Fruit fly (Drosophila melanogaster) whole organism, adult: ENCODE measurements around the gene CG15196.
A peak's percentile ranks its signal among the peaks of the same experiment; 100 is the strongest.

Source experiments
- CG11617 ChIP-seq: fragments of 200-800 bp; sonication (Bioruptor generic); optimal IDR thresholded peaks from 2 replicates; lab custom pipeline; 2017; ENCODE audit warnings: mild to moderate bottlenecking, missing biosample characterization, missing genetic modification reagents, missing genetic modification characterization
- CG12768 ChIP-seq: fragments of 200-800 bp; sonication (Bioruptor generic); optimal IDR thresholded peaks from 2 replicates; lab custom pipeline; 2017; ENCODE audit warnings: missing biosample characterization, missing genetic modification characterization, mild to moderate bottlenecking, moderate library complexity, missing genetic modification reagents
- CG14711 ChIP-seq: fragments of 200-800 bp; sonication (Bioruptor generic); optimal IDR thresholded peaks from 2 replicates; lab custom pipeline; 2018; ENCODE audit warnings: missing biosample characterization, mild to moderate bottlenecking, missing genetic modification characterization, moderate library complexity
- CG1620 ChIP-seq: fragments of 200-800 bp; sonication (Bioruptor generic); optimal IDR thresholded peaks from 2 replicates; lab custom pipeline; 2016; ENCODE audit warnings: missing biosample characterization, missing genetic modification characterization
- CG33017 ChIP-seq: fragments of 200-800 bp; sonication (Bioruptor generic); optimal IDR thresholded peaks from 2 replicates; lab custom pipeline; 2018; ENCODE audit warnings: missing biosample characterization, mild to moderate bottlenecking, missing genetic modification characterization, moderate library complexity
- CG5204 ChIP-seq: fragments of 200-800 bp; sonication (Bioruptor generic); optimal IDR thresholded peaks from 2 replicates; lab custom pipeline; 2016; ENCODE audit warnings: missing biosample characterization, missing genetic modification characterization
- CG7045 ChIP-seq: fragments of 200-800 bp; sonication (Bioruptor generic); optimal IDR thresholded peaks from 2 replicates; lab custom pipeline; 2017; ENCODE audit warnings: missing biosample characterization, mild to moderate bottlenecking, missing genetic modification characterization
- CG7101 ChIP-seq: fragments of 200-800 bp; sonication (Bioruptor generic); optimal IDR thresholded peaks from 2 replicates; lab custom pipeline; 2018; ENCODE audit warnings: missing biosample characterization, mild to moderate bottlenecking, missing genetic modification characterization, moderate library complexity
- Clk ChIP-seq: fragments of 200-800 bp; sonication (Bioruptor generic); optimal IDR thresholded peaks from 2 replicates; lab custom pipeline; 2017; ENCODE audit warnings: missing biosample characterization, missing genetic modification characterization
- Crg-1 ChIP-seq: fragments of 200-800 bp; sonication (Bioruptor generic); optimal IDR thresholded peaks from 2 replicates; lab custom pipeline; 2016; ENCODE audit warnings: missing biosample characterization, missing genetic modification characterization
- Hr96 ChIP-seq: fragments of 200-800 bp; sonication (Bioruptor generic); optimal IDR thresholded peaks from 2 replicates; lab custom pipeline; 2016; ENCODE audit warnings: missing biosample characterization, missing genetic modification characterization
- Mnt ChIP-seq: fragments of 200-800 bp; sonication (Bioruptor generic); optimal IDR thresholded peaks from 2 replicates; lab custom pipeline; 2016; ENCODE audit warnings: missing biosample characterization, mild to moderate bottlenecking, missing genetic modification characterization
- bab1 ChIP-seq: fragments of 200-800 bp; sonication (Bioruptor generic); optimal IDR thresholded peaks from 3 replicates; lab custom pipeline; 2019; ENCODE audit warnings: missing biosample characterization, mild to moderate bottlenecking, missing genetic modification characterization, moderate library complexity
- cic ChIP-seq: fragments of 200-800 bp; sonication (Bioruptor generic); optimal IDR thresholded peaks from 2 replicates; lab custom pipeline; 2017; ENCODE audit warnings: missing biosample characterization, mild to moderate bottlenecking, missing genetic modification characterization, moderate library complexity
- cnc ChIP-seq, 2 experiments: fragments of >200 bp; optimal IDR thresholded peaks; 2 replicates each; lab custom pipeline; 2017
- kay ChIP-seq: fragments of 200-800 bp; sonication (Bioruptor generic); peaks from one replicate; lab custom pipeline; 2016; ENCODE audit warnings: missing biosample characterization, missing genetic modification characterization, borderline replicate concordance
- ovo ChIP-seq: fragments of 200-800 bp; sonication (Bioruptor generic); optimal IDR thresholded peaks from 2 replicates; lab custom pipeline; 2016; ENCODE audit warnings: missing biosample characterization, missing genetic modification characterization
- pad ChIP-seq: fragments of 200-800 bp; sonication (Bioruptor generic); optimal IDR thresholded peaks from 3 replicates; lab custom pipeline; 2017; ENCODE audit warnings: missing biosample characterization, missing genetic modification characterization, mild to moderate bottlenecking, moderate library complexity, missing genetic modification reagents
- tj ChIP-seq: fragments of 200-800 bp; sonication (Bioruptor generic); optimal IDR thresholded peaks from 3 replicates; lab custom pipeline; 2017; ENCODE audit warnings: missing biosample characterization, mild to moderate bottlenecking, missing genetic modification characterization, moderate library complexity
- toe ChIP-seq: fragments of 200-800 bp; sonication (Bioruptor generic); optimal IDR thresholded peaks from 2 replicates; lab custom pipeline; 2016; ENCODE audit warnings: missing biosample characterization, missing genetic modification characterization

CG15196 gene

DNA sequence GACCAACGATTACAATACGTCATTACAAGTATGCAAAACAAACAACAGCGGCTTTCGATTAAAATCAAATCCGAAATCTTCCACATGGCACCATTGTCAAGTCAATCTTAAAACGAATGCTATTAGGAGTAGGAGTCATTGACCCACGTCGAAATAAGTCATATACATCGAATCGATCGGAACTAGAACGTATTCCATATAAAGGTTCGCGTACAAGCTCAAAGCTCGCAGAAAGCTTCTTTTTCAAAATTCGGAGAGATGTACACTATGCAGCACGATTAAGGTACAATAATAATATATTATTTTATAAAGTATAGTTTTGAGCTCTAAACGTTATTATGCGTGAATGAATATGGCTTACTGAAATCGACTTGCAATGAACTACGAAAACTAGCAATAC is 24.2 kb downstream of the CG15196 start:
- TF ChIP-seq bab1 (GFP tag; lab: Kevin White, UChicago) (peak; percentile 46), kay (GFP tag; lab: Kevin White, UChicago) (peak; percentile 21), pad (GFP tag; lab: Kevin White, UChicago) (no peak)

DNA sequence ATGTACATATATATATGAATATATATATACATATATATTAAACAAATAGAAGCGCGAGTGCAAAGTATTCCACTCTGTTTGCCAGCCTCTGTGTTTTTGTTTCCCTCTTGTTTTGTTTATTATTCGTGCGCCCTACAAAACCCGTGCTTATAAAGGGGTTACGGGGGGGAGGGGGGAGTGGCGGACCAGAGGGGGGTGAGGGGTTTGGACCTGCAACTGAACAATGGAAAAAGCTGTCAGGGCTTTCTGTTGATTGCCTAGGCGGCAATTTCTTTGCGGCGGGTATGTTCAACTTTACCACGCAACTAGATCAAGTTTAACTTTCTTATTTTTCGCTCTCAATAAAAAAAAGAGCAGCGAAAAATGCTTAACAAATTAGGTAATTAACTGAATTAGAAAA is 29.5 kb downstream of the CG15196 start:
- peak; percentile 4 for TF ChIP-seq cic
- no peak for TF ChIP-seq cnc (optimal IDR thresholded peaks at IDR 0.05; lab: Kevin White, UChicago)
- TF ChIP-seq tj (GFP tag; lab: Kevin White, UChicago) = peak; percentile 83
- TF ChIP-seq pad (GFP tag; lab: Kevin White, UChicago) = peak; percentile 6
- TF ChIP-seq CG7101 = peak; percentile 0

DNA sequence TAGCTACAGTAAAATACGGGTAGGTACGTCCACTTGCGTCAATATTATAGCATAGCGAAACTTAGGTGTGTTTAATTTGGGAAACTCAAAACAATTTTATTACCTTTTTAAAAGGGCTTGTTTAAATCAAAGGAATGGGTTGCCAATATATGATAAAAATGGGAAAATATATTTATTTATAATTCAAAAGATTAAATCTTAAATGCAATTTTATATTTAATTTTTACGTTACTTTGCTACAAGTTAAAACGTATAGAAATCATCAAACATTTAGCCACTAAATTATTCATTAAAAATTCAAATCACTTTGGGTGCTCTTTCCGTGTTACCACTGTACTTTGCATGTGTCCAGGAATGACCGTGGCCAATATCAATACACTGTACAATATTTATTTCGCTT is 31.2 kb downstream of the CG15196 start:
- TF ChIP-seq CG7045 (no peak), ovo (no peak), Clk (GFP tag; lab: Kevin White, UChicago) (no peak), cic (no peak), kay (GFP tag; lab: Kevin White, UChicago) (no peak), tj (GFP tag; lab: Kevin White, UChicago) (no peak), CG5204 (GFP tag; lab: Kevin White, UChicago) (no peak), bab1 (GFP tag; lab: Kevin White, UChicago) (peak; percentile 55), CG33017 (no peak), pad (GFP tag; lab: Kevin White, UChicago) (peak; percentile 7), CG7101 (peak; percentile 63), CG1620 (GFP tag; lab: Kevin White, UChicago) (no peak), cnc (optimal IDR thresholded peaks at IDR 0.05; lab: Kevin White, UChicago) (no peak), Crg-1 (peak; percentile 26), CG11617 (GFP tag; lab: Kevin White, UChicago) (peak; percentile 59), Mnt (GFP tag; lab: Kevin White, UChicago) (no peak)

DNA sequence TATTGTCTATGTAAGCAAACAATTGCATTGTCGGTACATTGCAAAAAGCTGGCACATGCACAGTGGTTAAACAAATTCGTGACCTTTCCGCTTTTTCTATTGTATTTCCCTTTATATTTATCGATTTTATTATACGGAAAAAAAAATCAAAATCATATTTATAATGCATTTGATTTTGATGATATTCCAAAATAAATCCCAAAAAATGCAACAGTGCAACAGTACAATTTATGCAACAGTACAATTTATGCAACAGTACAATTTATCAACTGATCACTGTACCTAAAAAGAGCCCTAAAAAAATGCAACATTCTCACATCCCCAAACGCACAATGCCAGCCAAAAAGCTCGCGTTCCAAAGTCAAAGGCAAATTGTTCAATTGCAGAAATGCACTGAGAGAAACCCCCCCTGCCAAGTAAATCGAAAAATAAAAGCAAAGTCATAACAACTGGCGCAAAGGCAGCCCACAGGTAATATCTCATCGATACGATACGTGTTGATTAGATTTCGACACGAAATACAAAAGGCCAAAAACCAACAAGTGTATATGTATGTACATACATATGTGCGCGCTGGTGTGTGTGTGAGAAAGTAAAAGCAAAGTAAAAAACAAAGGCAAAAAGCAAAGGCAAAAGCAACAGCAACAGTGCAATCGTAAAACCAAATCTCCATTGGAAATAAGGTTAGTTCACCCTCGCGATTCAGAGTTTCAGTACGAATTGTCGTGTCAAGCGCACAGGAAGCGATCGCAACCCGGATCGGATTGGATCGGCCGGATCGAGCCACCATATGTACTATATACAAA is 32.3 kb downstream of the CG15196 start, which contains the start of gene Sk1:
Gene Sk1, plus strand, starts transcription at position 711 of the 806 bp plus-strand sequence.
- TF ChIP-seq toe (GFP tag; lab: Kevin White, UChicago) (peak; percentile 11), Mnt (GFP tag; lab: Kevin White, UChicago) (peak; percentile 31), tj (GFP tag; lab: Kevin White, UChicago) (peak; percentile 66), cic (peak; percentile 65), bab1 (GFP tag; lab: Kevin White, UChicago) (peak; percentile 11), cnc (optimal IDR thresholded peaks at IDR 0.05; lab: Kevin White, UChicago) (no peak), ovo (peak; percentile 10), CG7101 (peak; percentile 51), CG11617 (GFP tag; lab: Kevin White, UChicago) (peak; percentile 46), Hr96 (GFP tag; lab: Kevin White, UChicago) (no peak), kay (GFP tag; lab: Kevin White, UChicago) (peak; percentile 84), CG14711 (tag; lab: Kevin White, UChicago) (peak; percentile 23), CG5204 (GFP tag; lab: Kevin White, UChicago) (no peak)

DNA sequence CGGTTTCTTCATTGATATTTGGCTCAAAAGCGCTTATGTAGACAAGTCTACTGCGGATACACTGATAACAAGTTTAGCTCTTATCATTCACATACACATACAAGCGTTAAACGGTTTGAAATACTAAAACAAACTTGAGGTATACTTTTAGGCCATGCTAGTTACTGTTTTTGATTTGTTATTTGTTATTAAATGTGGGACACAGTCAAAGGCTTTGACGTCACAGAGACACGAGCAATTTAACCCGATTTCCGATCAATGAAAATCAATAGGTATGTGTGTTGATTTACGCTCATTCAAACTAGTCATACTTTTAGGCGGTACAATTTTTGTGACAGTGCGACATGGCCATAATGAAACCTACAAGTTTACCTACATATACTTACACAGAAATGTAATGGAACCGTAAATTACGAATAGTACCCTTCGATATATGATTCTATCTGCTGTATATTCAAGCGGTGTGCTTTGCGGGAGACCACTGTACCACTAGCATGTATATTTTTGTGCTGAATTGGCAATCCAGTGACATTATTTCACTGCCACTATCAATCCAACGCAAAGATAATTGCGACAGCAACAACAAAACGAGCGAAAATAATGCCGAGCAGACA is 37.2 kb downstream of the CG15196 start:
- TF ChIP-seq CG14711 (tag; lab: Kevin White, UChicago) (peak; percentile 92), kay (GFP tag; lab: Kevin White, UChicago) (no peak), CG5204 (GFP tag; lab: Kevin White, UChicago) (peak; percentile 71), CG33017 (peak; percentile 89), CG1620 (GFP tag; lab: Kevin White, UChicago) (peak; percentile 86), CG7101 (peak; percentile 97), Hr96 (GFP tag; lab: Kevin White, UChicago) (peak; percentile 91), cnc (optimal IDR thresholded peaks at IDR 0.05; lab: Kevin White, UChicago) (no peak), Crg-1 (peak; percentile 89), CG12768 (GFP tag; lab: Kevin White, UChicago) (peak; percentile 83), CG11617 (GFP tag; lab: Kevin White, UChicago) (peak; percentile 81), pad (GFP tag; lab: Kevin White, UChicago) (peak; percentile 85), toe (GFP tag; lab: Kevin White, UChicago) (peak; percentile 70), ovo (peak; percentile 8), cic (peak; percentile 98), Mnt (GFP tag; lab: Kevin White, UChicago) (peak; percentile 88), CG7045 (peak; percentile 66), Clk (GFP tag; lab: Kevin White, UChicago) (peak; percentile 35), tj (GFP tag; lab: Kevin White, UChicago) (peak; percentile 99), bab1 (GFP tag; lab: Kevin White, UChicago) (peak; percentile 93)

DNA sequence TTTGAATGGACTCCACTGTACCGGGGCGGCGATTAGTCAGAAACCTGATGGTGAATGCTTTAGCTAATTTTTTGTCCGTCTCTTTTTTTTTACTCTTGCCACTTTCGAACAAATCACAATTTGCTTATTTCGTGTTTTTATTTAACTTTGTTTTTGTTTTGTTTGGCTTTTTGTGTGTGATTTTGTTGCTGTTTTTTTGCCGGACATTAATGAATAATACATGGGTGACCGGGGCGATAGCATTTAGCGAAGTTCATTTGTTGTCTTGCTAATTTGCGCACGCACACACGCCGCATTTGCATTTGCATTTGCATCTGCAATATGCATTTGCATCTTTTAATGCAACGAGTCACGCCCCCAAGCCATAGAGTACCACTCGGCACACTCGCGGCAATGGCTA is 38.9 kb downstream of the CG15196 start:
- no peak for TF ChIP-seq CG1620 (GFP tag; lab: Kevin White, UChicago)
- no peak for TF ChIP-seq pad (GFP tag; lab: Kevin White, UChicago)
- no peak for TF ChIP-seq Clk (GFP tag; lab: Kevin White, UChicago)
- TF ChIP-seq tj (GFP tag; lab: Kevin White, UChicago) = peak; percentile 17
- TF ChIP-seq Crg-1 = no peak
